Worm (Caenorhabditis elegans) whole organism, L2 larva: ENCODE measurements around the gene F59B2.14.

Experiments
- ZK546.5 ChIP-seq: sonication (generic microtip); optimal IDR thresholded peaks from 2 replicates; lab custom pipeline; 2017; ENCODE audit warnings: missing biosample characterization, missing genetic modification characterization
- aly-2 ChIP-seq: fragments of 150-350 bp; optimal IDR thresholded peaks from 2 replicates; lab custom pipeline; 2014; ENCODE audit warnings: missing biosample characterization, missing genetic modification characterization
- blmp-1 ChIP-seq: sonication (generic microtip); optimal IDR thresholded peaks from 2 replicates; lab custom pipeline; 2017; ENCODE audit warnings: missing genetic modification characterization, mild to moderate bottlenecking, missing compliant biosample characterization, antibody characterized with exemption, moderate library complexity; ENCODE audit not compliant: insufficient read depth
- ceh-82 ChIP-seq: fragments of 150-350 bp; optimal IDR thresholded peaks from 2 replicates; lab custom pipeline; 2014; ENCODE audit warnings: missing biosample characterization, missing genetic modification characterization
- egl-27 ChIP-seq: sonication (generic microtip); optimal IDR thresholded peaks from 3 replicates; lab custom pipeline; 2017; ENCODE audit warnings: missing biosample characterization, missing genetic modification reagents, missing genetic modification characterization
- fos-1 ChIP-seq: fragments of 150-350 bp; optimal IDR thresholded peaks from 2 replicates; lab custom pipeline; 2014; ENCODE audit warnings: missing biosample characterization, missing genetic modification characterization
- lin-11 ChIP-seq: fragments of 150-350 bp; sonication (generic microtip); optimal IDR thresholded peaks from 2 replicates; lab custom pipeline; 2014; ENCODE audit warnings: missing biosample characterization, missing genetic modification characterization, inconsistent platforms, mixed read lengths
- lin-13 ChIP-seq: fragments of 150-350 bp; optimal IDR thresholded peaks from 2 replicates; lab custom pipeline; 2014; ENCODE audit warnings: missing biosample characterization, missing genetic modification reagents, missing genetic modification characterization
- lsy-2 ChIP-seq, 2 experiments: fragments of 150-350 bp in 1 of 2; sonication (generic microtip) in 1 of 2; optimal IDR thresholded peaks; 2 replicates each; lab custom pipeline; 2014 to 2017; ENCODE audit warnings: missing biosample characterization in 2 of 2, missing genetic modification characterization in 2 of 2
- mdl-1 ChIP-seq, 2 experiments: fragments of 150-350 bp in 1 of 2; sonication (generic microtip) in 1 of 2; optimal IDR thresholded peaks; 2 replicates each; lab custom pipeline; 2017; ENCODE audit warnings: missing biosample characterization in 2 of 2, missing genetic modification characterization in 2 of 2
- nhr-237 ChIP-seq: fragments of 150-350 bp; optimal IDR thresholded peaks from 2 replicates; lab custom pipeline; 2014; ENCODE audit warnings: missing biosample characterization, missing genetic modification characterization
- nhr-25 ChIP-seq: fragments of 150-350 bp; sonication (generic microtip); optimal IDR thresholded peaks from 3 replicates; lab custom pipeline; 2014; ENCODE audit warnings: missing biosample characterization, missing genetic modification characterization
- snpc-4 ChIP-seq: fragments of 150-350 bp; optimal IDR thresholded peaks from 2 replicates; lab custom pipeline; 2014; ENCODE audit warnings: missing biosample characterization, missing genetic modification characterization
- unc-62 ChIP-seq: fragments of 150-350 bp; optimal IDR thresholded peaks from 2 replicates; lab custom pipeline; 2014; ENCODE audit warnings: missing biosample characterization, missing genetic modification reagents, missing genetic modification characterization

- no peak for TF ChIP-seq nhr-237 (tag; lab: Kevin White, UChicago)
- TF ChIP-seq aly-2 (tag; lab: Kevin White, UChicago): no peak
- TF ChIP-seq ceh-82 (tag; lab: Kevin White, UChicago): no peak
- TF ChIP-seq blmp-1 (tag; lab: Kevin White, UChicago): no peak
- TF ChIP-seq nhr-25 (tag; lab: Kevin White, UChicago): no peak
- no peak for TF ChIP-seq lin-11 (tag; lab: Kevin White, UChicago)
- no peak for TF ChIP-seq ZK546.5 (tag; lab: Kevin White, UChicago)
- peak in 1 of 2 experiments; percentile 40 for TF ChIP-seq lsy-2 (tag; optimal IDR thresholded peaks at IDR 0.05; lab: Kevin White, UChicago)
- no peak for TF ChIP-seq lin-13
- no peak for TF ChIP-seq mdl-1 (tag; optimal IDR thresholded peaks at IDR 0.05; lab: Kevin White, UChicago)
- TF ChIP-seq egl-27: no peak
- TF ChIP-seq snpc-4: no peak
- peak; percentile 16 for TF ChIP-seq fos-1
- no peak for TF ChIP-seq unc-62 (GFP tag; lab: Kevin White, UChicago)
Measured at ce11 chrIII:9058959-9059534, 36.6 kb upstream of the F59B2.14 start, which contains the start of gene gst-1.
